Fruit fly (Drosophila melanogaster): ENCODE data around the gene CG17294.
A peak's percentile ranks its signal among the peaks of the same experiment; 100 is the strongest.

The CG17294 gene

DNA sequence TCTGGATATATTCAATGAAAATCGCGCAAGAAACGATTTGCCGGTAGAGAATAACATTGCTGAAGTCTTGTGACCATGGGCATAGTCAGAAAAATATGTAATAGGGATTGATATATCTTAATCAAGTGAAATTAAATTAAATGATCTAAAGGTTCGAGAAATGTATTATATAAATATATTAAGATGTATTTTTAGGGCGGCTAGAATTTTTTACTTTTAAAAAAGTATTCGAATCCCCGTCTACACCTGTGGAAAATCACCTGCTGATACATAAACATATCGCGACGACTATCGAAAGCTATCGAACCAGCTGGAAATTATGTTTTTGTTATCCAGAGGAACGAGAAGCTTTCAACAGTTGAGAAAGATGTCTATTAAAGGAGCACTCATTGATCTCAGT is at the start of gene CG17294, which contains the start of gene CG13390 (continued):
- TF ChIP-seq sim (GFP tag; IDR thresholded peaks at IDR 0.05) = peak; percentile 99
- peak; percentile 99 for TF ChIP-seq CG2199 (GFP tag; IDR thresholded peaks at IDR 0.05)
- peak; percentile 99 for TF ChIP-seq gsb-n (tag; optimal IDR thresholded peaks at IDR 0.05)
- TF ChIP-seq ewg (GFP tag; optimal IDR thresholded peaks at IDR 0.05) = peak; percentile 98
- TF ChIP-seq ara (GFP tag; IDR thresholded peaks at IDR 0.05) = peak; percentile 99
- TF ChIP-seq CG34376 (GFP tag; optimal IDR thresholded peaks at IDR 0.05) = peak; percentile 100
- peak; percentile 99 for TF ChIP-seq salm (tag; optimal IDR thresholded peaks at IDR 0.05)
- peak; percentile 100 for TF ChIP-seq CG2678 (tag; optimal IDR thresholded peaks at IDR 0.05)
- TF ChIP-seq gro (GFP tag; optimal IDR thresholded peaks at IDR 0.05) = peak; percentile 97
- peak; percentile 99 for TF ChIP-seq mirr (GFP tag; optimal IDR thresholded peaks at IDR 0.05)
- peak; percentile 100 for TF ChIP-seq wdn (GFP tag; IDR thresholded peaks at IDR 0.05)
- peak; percentile 99 for TF ChIP-seq CG12769 (tag; optimal IDR thresholded peaks at IDR 0.05)
- peak; percentile 100 for TF ChIP-seq rib (GFP tag; IDR thresholded peaks at IDR 0.05)
- peak; percentile 98 for TF ChIP-seq CG14710 (tag; optimal IDR thresholded peaks at IDR 0.05)
- peak; percentile 99 for TF ChIP-seq CG32767 (GFP tag; IDR thresholded peaks at IDR 0.05)
- TF ChIP-seq CG10959 (GFP tag; IDR thresholded peaks at IDR 0.05) = peak; percentile 99
- TF ChIP-seq CG11093 (GFP tag; IDR thresholded peaks at IDR 0.05) = peak; percentile 99
- peak; percentile 100 for TF ChIP-seq tap (tag; optimal IDR thresholded peaks at IDR 0.05)
- peak; percentile 99 for TF ChIP-seq onecut (GFP tag; IDR thresholded peaks at IDR 0.05)
- TF ChIP-seq Neu2 (GFP tag; optimal IDR thresholded peaks at IDR 0.05; ENCODE audit: borderline replicate concordance) = peak; percentile 36
- TF ChIP-seq bsh (GFP tag; optimal IDR thresholded peaks at IDR 0.05) = peak; percentile 97 to 100
- TF ChIP-seq fu2 (GFP tag; optimal IDR thresholded peaks at IDR 0.05) = peak; percentile 86
- peak; percentile 100 for TF ChIP-seq CG7372 (GFP tag; IDR thresholded peaks at IDR 0.05)
- TF ChIP-seq CG10431 (GFP tag; optimal IDR thresholded peaks at IDR 0.05) = peak; percentile 97
- peak; percentile 99 for TF ChIP-seq slou (GFP tag; optimal IDR thresholded peaks at IDR 0.05)
- TF ChIP-seq CG15479 (GFP tag; optimal IDR thresholded peaks at IDR 0.05) = peak; percentile 84
- TF ChIP-seq CG15696 (tag; optimal IDR thresholded peaks at IDR 0.05) = peak; percentile 99
- TF ChIP-seq E2f2 (GFP tag; IDR thresholded peaks at IDR 0.05) = peak; percentile 92
- TF ChIP-seq CG2875 (GFP tag; optimal IDR thresholded peaks at IDR 0.05) = peak; percentile 98
- peak; percentile 99 for TF ChIP-seq CG6813 (GFP tag; optimal IDR thresholded peaks at IDR 0.05)
- peak; percentile 99 for TF ChIP-seq CG4730 (GFP tag; IDR thresholded peaks at IDR 0.05)
- peak; percentile 98 for TF ChIP-seq CG11696 (GFP tag; IDR thresholded peaks at IDR 0.05)
- peak; percentile 95 for TF ChIP-seq CG1647 (GFP tag; optimal IDR thresholded peaks at IDR 0.05)
- TF ChIP-seq CG12299 (tag; optimal IDR thresholded peaks at IDR 0.05) = peak; percentile 100
- TF ChIP-seq dpn (GFP tag; optimal IDR thresholded peaks at IDR 0.05) = peak; percentile 96 to 100
- TF ChIP-seq CG3995 (GFP tag; optimal IDR thresholded peaks at IDR 0.05) = peak; percentile 90
- peak; percentile 79 for TF ChIP-seq en (GFP tag; optimal IDR thresholded peaks at IDR 0.05)
- TF ChIP-seq CG6683 (GFP tag; optimal IDR thresholded peaks at IDR 0.05) = peak; percentile 99
- peak; percentile 99 for TF ChIP-seq Nf-YA (GFP tag; IDR thresholded peaks at IDR 0.05)
- peak; percentile 99 for TF ChIP-seq CG7271 (tag; optimal IDR thresholded peaks at IDR 0.05)
- peak; percentile 100 for TF ChIP-seq ci (GFP tag; IDR thresholded peaks at IDR 0.05)
- TF ChIP-seq CG15514 (GFP tag; optimal IDR thresholded peaks at IDR 0.05) = peak; percentile 98
- peak; percentile 70 for TF ChIP-seq NC2α (GFP tag; optimal IDR thresholded peaks at IDR 0.05)
- TF ChIP-seq Optix (GFP tag; IDR thresholded peaks at IDR 0.05) = peak; percentile 96
- TF ChIP-seq H2.0 (GFP tag; IDR thresholded peaks at IDR 0.05) = peak; percentile 99
- TF ChIP-seq CG11085 (GFP tag; IDR thresholded peaks at IDR 0.05) = peak; percentile 100
- TF ChIP-seq ac (GFP tag; optimal IDR thresholded peaks at IDR 0.05) = peak; percentile 97
- peak; percentile 82 for TF ChIP-seq MESR4 (GFP tag; optimal IDR thresholded peaks at IDR 0.05)
- TF ChIP-seq seq (GFP tag; IDR thresholded peaks at IDR 0.05) = peak; percentile 99
- peak; percentile 64 for TF ChIP-seq CG6791 (GFP tag; IDR thresholded peaks at IDR 0.05; ENCODE audit: partially characterized antibody)
- TF ChIP-seq CG7357 (GFP tag; IDR thresholded peaks at IDR 0.05) = peak; percentile 98
